Fruit fly (Drosophila melanogaster): ENCODE data around the gene Rbp4.

Rbp4 gene

dm6 chr3R:13683624-13684568, 27.7 kb upstream of the Rbp4 start, which contains the start of gene flfl (continued):
- TF ChIP-seq lz (GFP tag; optimal IDR thresholded peaks at IDR 0.05), result peak; percentile 20
- no peak for TF ChIP-seq fd85E (GFP tag; optimal IDR thresholded peaks at IDR 0.05)
- peak; percentile 40 for TF ChIP-seq Sox14 (GFP tag; optimal IDR thresholded peaks at IDR 0.05)
- TF ChIP-seq dac (GFP tag; optimal IDR thresholded peaks at IDR 0.05), result no peak
- TF ChIP-seq CG8632 (GFP tag; optimal IDR thresholded peaks at IDR 0.05), result no peak
- peak; percentile 9 for TF ChIP-seq topi (GFP tag; optimal IDR thresholded peaks at IDR 0.05)
- TF ChIP-seq salr (GFP tag; optimal IDR thresholded peaks at IDR 0.05), result no peak
- TF ChIP-seq CG6163 (GFP tag; IDR thresholded peaks at IDR 0.05), result no peak
- TF ChIP-seq dsx (GFP tag; optimal IDR thresholded peaks at IDR 0.05; ENCODE audit: poor library complexity, severe bottlenecking), result no peak

DNA sequence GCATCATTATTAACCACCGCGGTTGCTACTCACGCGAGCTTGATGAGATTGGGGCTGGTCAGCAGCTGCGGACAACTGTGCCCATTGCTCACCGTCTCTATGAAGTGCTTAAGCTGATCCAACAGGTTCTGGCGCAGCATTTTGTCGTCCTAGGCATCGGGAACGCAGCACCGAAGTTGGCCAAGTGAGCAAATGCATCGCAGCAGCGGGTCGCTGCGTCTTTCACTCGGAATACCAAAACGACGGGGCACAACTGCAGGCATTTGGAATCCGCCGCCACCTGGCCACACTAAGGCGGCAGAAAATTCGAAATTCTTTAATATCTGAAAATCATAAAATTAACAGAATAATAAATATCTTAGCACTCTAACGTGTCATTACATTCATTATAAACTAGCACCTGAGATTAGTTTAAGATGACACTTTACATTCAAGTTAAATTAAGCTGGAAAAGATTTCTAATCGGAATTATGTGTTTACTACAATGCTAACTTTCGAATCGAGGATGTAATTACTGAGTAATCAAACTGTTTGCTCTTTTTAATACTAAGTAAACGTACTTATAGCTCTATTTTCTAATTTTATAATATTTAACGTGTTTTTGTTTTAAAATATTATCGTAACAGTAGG, 26.9 kb upstream of the Rbp4 start:
- TF ChIP-seq fkh (GFP tag; optimal IDR thresholded peaks at IDR 0.05), result no peak
- peak; percentile 16; the same call in 1 of the 2 replicates for TF ChIP-seq CG15336 (GFP tag; IDR thresholded peaks at IDR 0.05)
- TF ChIP-seq dsx (GFP tag; optimal IDR thresholded peaks at IDR 0.05; ENCODE audit: poor library complexity, severe bottlenecking), result peak; percentile 25
- TF ChIP-seq Gug (GFP tag; IDR thresholded peaks at IDR 0.05), result no peak
- peak; percentile 1 for TF ChIP-seq Eip75B (GFP tag; optimal IDR thresholded peaks at IDR 0.05)
- TF ChIP-seq CG6854 (GFP tag; optimal IDR thresholded peaks at IDR 0.05), result peak; percentile 53
- TF ChIP-seq lz (GFP tag; optimal IDR thresholded peaks at IDR 0.05), result peak; percentile 29
- TF ChIP-seq vri (GFP tag; optimal IDR thresholded peaks at IDR 0.05), result no peak
- TF ChIP-seq Eip78C (GFP tag), result peak; percentile 18

DNA sequence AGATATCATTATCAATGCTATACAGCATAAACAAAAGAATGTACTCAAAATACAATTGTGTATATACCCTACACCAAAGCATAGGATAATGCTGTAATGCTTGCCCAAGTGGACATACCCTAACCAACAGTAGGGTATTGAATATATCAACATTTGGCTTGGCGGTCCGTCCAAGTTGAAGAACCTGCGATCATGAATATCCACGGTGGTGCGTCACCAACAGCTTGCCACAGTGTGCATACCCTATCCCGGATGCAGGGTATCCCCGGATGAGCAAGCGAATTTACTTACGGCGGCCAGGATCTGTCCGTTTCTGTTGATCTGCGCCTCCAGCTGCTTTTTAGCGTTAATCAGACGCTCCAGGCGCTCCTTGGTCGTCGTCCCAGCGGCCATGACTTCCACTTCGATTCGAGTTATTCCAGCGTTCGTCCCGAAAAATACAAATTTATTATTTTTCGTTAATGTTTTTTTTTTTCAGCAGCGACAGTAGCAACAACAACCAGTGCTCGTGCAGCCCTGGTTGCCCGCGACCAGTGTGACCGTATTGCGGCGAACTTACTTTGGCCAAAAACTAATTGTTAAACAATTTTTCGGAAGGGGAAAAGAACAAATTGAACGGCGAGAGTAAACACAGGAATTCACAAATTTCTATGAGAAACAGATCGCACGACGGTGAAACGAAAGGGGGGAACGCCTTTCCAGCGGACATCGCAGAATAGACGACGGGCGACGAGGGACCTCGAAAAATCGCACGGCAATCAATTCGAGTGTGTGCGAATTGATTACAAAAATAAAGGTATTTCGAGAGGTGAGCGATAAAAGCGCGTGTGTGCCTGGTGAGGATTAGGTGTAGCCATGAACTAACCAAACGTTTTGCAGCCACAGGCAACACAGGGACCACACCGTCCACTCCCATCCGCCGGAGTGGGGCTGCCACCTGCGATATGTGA, 20.2 kb upstream of the Rbp4 start, which contains the start of the genes Lkb1 and CG9588:
TSS of gene Lkb1 (plus strand) at position 413 of the 950 bp plus-strand sequence.
TSS of gene CG9588 (minus strand) at position 545 of the 950 bp plus-strand sequence.
- TF ChIP-seq CG1621 (tag; optimal IDR thresholded peaks at IDR 0.05), result peak; percentile 85
- TF ChIP-seq CG7368 (GFP tag; optimal IDR thresholded peaks at IDR 0.05), result peak; percentile 76
- TF ChIP-seq dac (GFP tag; optimal IDR thresholded peaks at IDR 0.05), result peak; percentile 63
- TF ChIP-seq OdsH (GFP tag; optimal IDR thresholded peaks at IDR 0.05), result no peak
- peak; percentile 81 for TF ChIP-seq CG32006 (GFP tag; optimal IDR thresholded peaks at IDR 0.05)
- TF ChIP-seq Blimp-1 (GFP tag; optimal IDR thresholded peaks at IDR 0.05), result peak; percentile 13
- TF ChIP-seq spab (GFP tag; optimal IDR thresholded peaks at IDR 0.05), result peak; percentile 60
- peak; percentile 83 for TF ChIP-seq esn (GFP tag; optimal IDR thresholded peaks at IDR 0.05)
- peak; percentile 41 for TF ChIP-seq CG6808 (GFP tag; optimal IDR thresholded peaks at IDR 0.05)
- TF ChIP-seq pdm3 (GFP tag; optimal IDR thresholded peaks at IDR 0.05), result peak; percentile 79
- TF ChIP-seq CG11902 (GFP tag; optimal IDR thresholded peaks at IDR 0.05), result peak; percentile 62
- TF ChIP-seq Ets21C (GFP tag; optimal IDR thresholded peaks at IDR 0.05), result peak; percentile 63
- peak; percentile 84 for TF ChIP-seq svp (GFP tag)
- peak; percentile 6 for TF ChIP-seq CG6854 (GFP tag; optimal IDR thresholded peaks at IDR 0.05)
- TF ChIP-seq fkh (GFP tag; optimal IDR thresholded peaks at IDR 0.05), result no peak
- peak; percentile 88 for TF ChIP-seq Eip78C (GFP tag)
- TF ChIP-seq ss (GFP tag; optimal IDR thresholded peaks at IDR 0.05), result peak; percentile 19 to 51
- TF ChIP-seq Met (GFP tag; optimal IDR thresholded peaks at IDR 0.05), result no peak
- peak; percentile 79 for TF ChIP-seq CG11294 (GFP tag; IDR thresholded peaks at IDR 0.05)
- peak in 1 of 2 experiments; percentile 39 for TF ChIP-seq salr (GFP tag; optimal IDR thresholded peaks at IDR 0.05)
- no peak for TF ChIP-seq dsx (GFP tag; optimal IDR thresholded peaks at IDR 0.05; ENCODE audit: poor library complexity, severe bottlenecking)
- peak; percentile 68 for TF ChIP-seq CG6792 (GFP tag; optimal IDR thresholded peaks at IDR 0.05)
- no peak for TF ChIP-seq CG16779 (tag; optimal IDR thresholded peaks at IDR 0.05)
- TF ChIP-seq CG11762 (GFP tag; optimal IDR thresholded peaks at IDR 0.05; ENCODE audit: insufficient read depth), result peak; percentile 19
- peak; percentile 30 for TF ChIP-seq Lpt (GFP tag; optimal IDR thresholded peaks at IDR 0.05)
- peak; percentile 82 for TF ChIP-seq CG3919 (GFP tag; optimal IDR thresholded peaks at IDR 0.05)
- peak; percentile 88 for TF ChIP-seq Hr4 (GFP tag; optimal IDR thresholded peaks at IDR 0.05)
- peak; percentile 92 for TF ChIP-seq eg (GFP tag; IDR thresholded peaks at IDR 0.05)
- TF ChIP-seq CG6276 (GFP tag; optimal IDR thresholded peaks at IDR 0.05), result peak; percentile 10
- TF ChIP-seq Eip75B (GFP tag; optimal IDR thresholded peaks at IDR 0.05), result peak; percentile 81
- TF ChIP-seq CG10631 (GFP tag; optimal IDR thresholded peaks at IDR 0.05), result no peak
- peak; percentile 85 for TF ChIP-seq CG31627 (GFP tag; optimal IDR thresholded peaks at IDR 0.05)
